Worm (Caenorhabditis elegans): Measurements from ENCODE around the gene F54D10.4.

The F54D10.4 gene

DNA sequence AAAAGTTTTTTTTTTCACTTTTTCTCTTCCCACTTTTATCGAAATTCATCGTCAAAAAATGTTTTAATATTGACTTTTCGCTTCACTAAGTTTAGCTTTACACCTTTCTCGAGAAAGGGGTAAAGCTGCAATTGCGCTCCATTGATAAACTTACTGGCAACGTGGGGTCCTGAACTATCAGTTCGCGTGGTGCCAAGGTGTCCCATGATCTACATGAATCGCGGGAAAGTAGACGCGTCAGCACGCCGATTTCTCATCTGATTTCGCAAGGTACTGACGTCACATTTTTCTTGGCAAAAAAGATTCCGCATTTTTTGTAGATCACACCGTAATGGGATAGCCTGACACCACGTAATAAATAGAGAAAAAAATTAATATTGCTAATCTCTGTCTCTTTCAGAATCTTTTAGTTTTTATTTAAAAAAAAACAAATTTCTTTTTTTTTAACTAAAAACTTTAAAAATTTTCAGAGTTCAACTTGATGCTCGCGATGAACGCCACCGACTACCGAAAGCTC is 5.0 kb upstream of the F54D10.4 start, which contains the start of gene lido-15:
TSS of gene lido-15 (plus strand) at position 467 of the 517 bp plus-strand sequence.
- TF ChIP-seq madf-2 (tag; optimal IDR thresholded peaks at IDR 0.05) (no peak), ceh-9 (tag; optimal IDR thresholded peaks at IDR 0.05) (no peak), ceh-22 (tag; optimal IDR thresholded peaks at IDR 0.05) (no peak), ceh-30 (tag; optimal IDR thresholded peaks at IDR 0.05) (no peak), tbx-7 (tag; optimal IDR thresholded peaks at IDR 0.05) (no peak), pag-3 (tag; optimal IDR thresholded peaks at IDR 0.05; ENCODE audit: borderline replicate concordance) (no peak), sdc-2 (tag; optimal IDR thresholded peaks at IDR 0.05) (no peak), unc-86 (tag; optimal IDR thresholded peaks at IDR 0.05) (no peak), elt-2 (tag; optimal IDR thresholded peaks at IDR 0.05) (no peak), pros-1 (tag; optimal IDR thresholded peaks at IDR 0.05) (no peak), ceh-18 (tag; optimal IDR thresholded peaks at IDR 0.05) (no peak), nhr-232 (tag; optimal IDR thresholded peaks at IDR 0.05) (no peak), ceh-19 (GFP tag; optimal IDR thresholded peaks at IDR 0.05) (no peak), ceh-2 (tag; optimal IDR thresholded peaks at IDR 0.05) (no peak), odd-2 (tag; optimal IDR thresholded peaks at IDR 0.05) (no peak), ahr-1 (tag; optimal IDR thresholded peaks at IDR 0.05) (no peak)

DNA sequence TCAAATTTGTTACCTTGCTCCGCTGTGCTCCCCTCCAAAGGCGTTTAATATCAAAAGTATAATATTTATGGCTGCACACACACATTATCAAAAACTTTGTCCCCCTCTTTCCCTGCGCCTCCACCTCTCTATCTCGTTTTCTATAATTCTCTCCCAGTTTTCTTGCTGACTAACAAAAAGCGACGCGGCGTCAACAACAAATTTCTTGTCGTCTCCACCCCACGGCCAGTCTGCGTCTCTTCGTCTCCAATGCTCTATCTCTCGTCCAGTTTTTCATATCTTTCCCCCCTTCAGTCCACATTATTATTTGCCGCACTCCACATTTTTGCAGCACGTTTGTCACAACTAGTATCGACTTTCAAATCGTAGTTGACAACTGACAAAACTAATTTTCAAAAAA is 3.7 kb upstream of the F54D10.4 start:
- TF ChIP-seq ceh-6 (GFP tag; optimal IDR thresholded peaks at IDR 0.05) (no peak), ceh-24 (tag; optimal IDR thresholded peaks at IDR 0.05) (no peak), ceh-14 (tag; optimal IDR thresholded peaks at IDR 0.05) (peak; percentile 11), nfya-1 (tag; optimal IDR thresholded peaks at IDR 0.05) (peak; percentile 34), tbx-2 (tag; optimal IDR thresholded peaks at IDR 0.05) (peak; percentile 47), mec-3 (tag; optimal IDR thresholded peaks at IDR 0.05; ENCODE audit: borderline replicate concordance) (no peak), ceh-18 (tag; optimal IDR thresholded peaks at IDR 0.05) (peak; percentile 35), fax-1 (tag; optimal IDR thresholded peaks at IDR 0.05) (no peak), unc-42 (tag; optimal IDR thresholded peaks at IDR 0.05) (peak; percentile 15), syd-9 (tag; optimal IDR thresholded peaks at IDR 0.05) (no peak), rnt-1 (tag; optimal IDR thresholded peaks at IDR 0.05) (peak; percentile 27), K02D7.2 (tag; optimal IDR thresholded peaks at IDR 0.05) (no peak), ceh-48 (tag; optimal IDR thresholded peaks at IDR 0.05) (no peak), odd-2 (tag; optimal IDR thresholded peaks at IDR 0.05) (no peak), unc-55 (GFP tag; optimal IDR thresholded peaks at IDR 0.05) (peak; percentile 49), ceh-22 (tag; optimal IDR thresholded peaks at IDR 0.05) (no peak), ceh-9 (tag; optimal IDR thresholded peaks at IDR 0.05) (no peak)

DNA sequence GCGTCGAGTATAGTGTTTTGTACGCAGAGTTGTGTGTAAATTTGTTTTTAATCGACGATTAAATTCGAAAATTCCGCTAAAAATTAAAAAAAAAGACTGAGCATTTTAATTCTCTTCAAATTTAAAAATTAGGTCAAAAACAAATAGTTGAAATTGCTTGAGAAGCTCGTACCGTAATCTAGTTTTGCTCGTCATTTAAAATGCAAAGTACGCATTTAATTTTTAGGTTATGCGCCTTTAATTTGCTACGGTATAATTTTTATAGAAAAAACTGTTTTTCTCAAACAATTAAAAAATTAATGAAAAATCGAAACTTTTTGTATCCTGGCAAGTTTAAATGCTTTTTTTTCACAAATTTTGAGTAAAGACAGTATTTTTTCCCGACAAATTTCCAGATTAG is 1.8 kb upstream of the F54D10.4 start:
- TF ChIP-seq rnt-1 (tag; optimal IDR thresholded peaks at IDR 0.05) (no peak), ref-2 (tag; optimal IDR thresholded peaks at IDR 0.05) (no peak), hlh-30 (tag; optimal IDR thresholded peaks at IDR 0.05; ENCODE audit: insufficient read depth) (no peak), nhr-232 (tag; optimal IDR thresholded peaks at IDR 0.05) (no peak), fkh-10 (GFP tag; optimal IDR thresholded peaks at IDR 0.05) (no peak), pat-9 (tag; optimal IDR thresholded peaks at IDR 0.05) (no peak), C38D4.7 (GFP tag; optimal IDR thresholded peaks at IDR 0.05) (no peak), ceh-34 (tag; optimal IDR thresholded peaks at IDR 0.05) (no peak), K09A11.1 (tag; optimal IDR thresholded peaks at IDR 0.05; ENCODE audit: insufficient read depth) (no peak), F13H6.1 (tag; optimal IDR thresholded peaks at IDR 0.05) (no peak), npax-4 (tag; optimal IDR thresholded peaks at IDR 0.05) (no peak), hlh-6 (tag; optimal IDR thresholded peaks at IDR 0.05) (no peak), eyg-1 (tag; optimal IDR thresholded peaks at IDR 0.05) (no peak)

Measured in whole organism, late embryonic.